Fruit fly (Drosophila melanogaster): ENCODE measurements around the gene glec.

Gene glec

DNA sequence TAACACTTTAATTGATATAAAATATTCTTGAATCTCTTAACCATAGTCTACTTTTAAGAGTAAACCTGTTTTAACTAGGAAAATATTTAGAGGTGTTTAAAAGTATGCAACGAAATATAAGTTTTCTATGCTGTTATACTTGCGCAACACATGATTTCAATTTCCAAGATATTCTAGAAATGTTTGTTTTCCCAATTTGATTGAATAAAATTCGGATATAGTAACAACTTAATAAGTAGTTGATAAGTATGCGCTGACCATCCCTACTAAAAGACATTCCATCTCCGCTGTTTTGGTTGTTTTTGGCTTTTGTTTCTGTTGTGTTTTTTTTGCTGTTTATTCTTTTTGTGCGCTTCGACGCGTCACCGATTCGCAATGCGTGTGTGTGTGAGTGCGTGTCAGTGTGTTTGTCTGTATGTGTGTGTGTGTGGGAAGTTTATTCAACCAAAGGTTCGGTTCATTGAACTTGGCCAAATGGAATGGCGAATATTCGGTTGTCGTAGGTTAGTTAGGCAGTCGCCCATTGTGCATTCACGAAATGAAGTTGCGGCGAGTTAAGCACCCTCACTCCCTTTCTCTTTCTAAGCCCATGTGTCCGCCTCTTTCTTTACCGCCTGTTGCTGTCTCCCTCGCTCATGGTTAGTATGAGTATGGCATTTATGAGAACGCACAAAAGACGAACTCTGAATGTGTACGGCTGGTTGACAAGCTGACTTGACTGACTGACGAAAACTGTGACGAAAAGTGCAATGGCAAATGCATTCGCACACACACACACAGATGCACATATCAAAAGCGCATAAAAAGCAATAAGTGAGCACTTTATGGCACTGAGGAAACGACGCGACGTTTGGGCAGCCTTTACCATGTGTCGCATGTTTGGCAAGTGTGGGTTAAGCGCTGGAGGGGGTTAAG is 40.2 kb upstream of the glec start:
- TF ChIP-seq ci (GFP tag; IDR thresholded peaks at IDR 0.05) (0 out of 3 replicates have a peak, but pooled peaks have one; percentile 21), CG31224 (GFP tag; IDR thresholded peaks at IDR 0.05) (no peak), CG4730 (GFP tag; IDR thresholded peaks at IDR 0.05) (no peak), Hsf (GFP tag; optimal IDR thresholded peaks at IDR 0.05) (no peak), CG11247 (GFP tag; IDR thresholded peaks at IDR 0.05) (no peak), CG2889 (GFP tag; IDR thresholded peaks at IDR 0.05) (no peak), Ets65A (GFP tag) (peak; percentile 72), nom (GFP tag; optimal IDR thresholded peaks at IDR 0.05) (peak; percentile 55), Drgx (GFP tag; IDR thresholded peaks at IDR 0.05) (0 out of 2 replicates have a peak, but pooled peaks have one; percentile 6), CG17385 (GFP tag; optimal IDR thresholded peaks at IDR 0.05) (no peak), CG14050 (GFP tag; IDR thresholded peaks at IDR 0.05) (no peak), tx (GFP tag; optimal IDR thresholded peaks at IDR 0.05) (no peak)

DNA sequence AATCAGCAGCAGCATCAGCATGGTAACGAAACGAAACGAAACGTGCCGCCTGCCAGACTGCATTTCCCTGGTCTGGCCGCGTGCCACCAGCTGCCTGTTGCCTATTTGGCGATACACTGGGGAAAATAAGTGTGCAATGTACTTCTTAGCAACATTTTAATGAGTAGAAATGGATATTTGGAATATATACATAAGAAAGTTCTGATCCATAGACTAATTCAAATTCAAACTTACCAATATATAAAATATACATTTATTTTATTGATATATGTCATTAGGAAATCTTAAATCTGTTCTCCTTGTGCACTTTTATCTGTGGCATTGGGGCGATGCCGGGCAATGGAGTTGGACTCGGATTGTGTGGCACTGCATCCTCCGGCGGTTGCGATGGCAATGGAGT is 37.9 kb upstream of the glec start:
- TF ChIP-seq nom (GFP tag; optimal IDR thresholded peaks at IDR 0.05) (peak; percentile 60), CG4707 (GFP tag; optimal IDR thresholded peaks at IDR 0.05) (no peak), CG14014 (GFP tag; IDR thresholded peaks at IDR 0.05) (no peak), abd-A (tag; optimal IDR thresholded peaks at IDR 0.05) (no peak), CG8765 (GFP tag; IDR thresholded peaks at IDR 0.05) (no peak), gem (tag; optimal IDR thresholded peaks at IDR 0.05) (peak; percentile 27), ind (GFP tag; optimal IDR thresholded peaks at IDR 0.05) (no peak), NfI (GFP tag; optimal IDR thresholded peaks at IDR 0.05) (no peak), bsh (GFP tag; optimal IDR thresholded peaks at IDR 0.05) (peak; percentile 9 to 75), CG4360 (GFP tag; IDR thresholded peaks at IDR 0.05) (no peak), Drgx (GFP tag; IDR thresholded peaks at IDR 0.05) (peak; percentile 88), CG31441 (GFP tag; IDR thresholded peaks at IDR 0.05) (0 out of 2 replicates have a peak, but pooled peaks have one; percentile 10), CG2712 (tag; optimal IDR thresholded peaks at IDR 0.05) (peak; percentile 6), sens (GFP tag) (peak; percentile 25), gcm2 (GFP tag; optimal IDR thresholded peaks at IDR 0.05) (no peak), dimm (GFP tag; IDR thresholded peaks at IDR 0.05) (no peak), ssp (GFP tag; IDR thresholded peaks at IDR 0.05) (no peak), lmd (GFP tag; IDR thresholded peaks at IDR 0.05) (no peak)

dm6 chr3R:21892450-21892849 is 36.4 kb upstream of the glec start:
- TF ChIP-seq CG15696 (tag; optimal IDR thresholded peaks at IDR 0.05) (no peak), CG13894 (tag; optimal IDR thresholded peaks at IDR 0.05) (no peak), wdn (GFP tag; IDR thresholded peaks at IDR 0.05) (no peak), Mad (GFP tag; optimal IDR thresholded peaks at IDR 0.05) (no peak), CG8388 (GFP tag; optimal IDR thresholded peaks at IDR 0.05) (no peak), NK7.1 (GFP tag; optimal IDR thresholded peaks at IDR 0.05) (no peak), NFAT (GFP tag; IDR thresholded peaks at IDR 0.05) (no peak), Blimp-1 (GFP tag; optimal IDR thresholded peaks at IDR 0.05) (no peak), Ets97D (GFP tag; optimal IDR thresholded peaks at IDR 0.05) (no peak), tup (GFP tag; optimal IDR thresholded peaks at IDR 0.05) (no peak), CG16813 (GFP tag; IDR thresholded peaks at IDR 0.05; ENCODE audit: partially characterized antibody) (no peak), CG1792 (GFP tag; optimal IDR thresholded peaks at IDR 0.05) (no peak), CG6272 (GFP tag; IDR thresholded peaks at IDR 0.05) (no peak), Gug (GFP tag; IDR thresholded peaks at IDR 0.05) (no peak), lilli (GFP tag; optimal IDR thresholded peaks at IDR 0.05) (no peak), dmrt11E (tag; optimal IDR thresholded peaks at IDR 0.05) (no peak), Hmr (GFP tag; optimal IDR thresholded peaks at IDR 0.05) (no peak), rib (GFP tag; IDR thresholded peaks at IDR 0.05) (no peak), CG8281 (tag; optimal IDR thresholded peaks at IDR 0.05) (no peak), ham (GFP tag; IDR thresholded peaks at IDR 0.05) (no peak)
